Worm (Caenorhabditis elegans) whole organism, L1 larva: ENCODE measurements around the gene F35F10.6.

Experiments used
- C04F5.9 ChIP-seq: sonication (generic microtip); optimal IDR thresholded peaks from 2 replicates; lab custom pipeline; 2016; ENCODE audit warnings: missing genetic modification characterization, missing compliant biosample characterization
- F16B12.6 ChIP-seq: fragments of 150-350 bp; optimal IDR thresholded peaks from 2 replicates; lab custom pipeline; 2014; ENCODE audit warnings: missing biosample characterization, missing genetic modification characterization
- alr-1 ChIP-seq: fragments of 200-800 bp; sonication (Bioruptor generic); optimal IDR thresholded peaks from 2 replicates; lab custom pipeline; 2018; ENCODE audit warnings: borderline replicate concordance, mild to moderate bottlenecking, missing genetic modification characterization, missing compliant biosample characterization
- aly-2 ChIP-seq: fragments of 150-350 bp; optimal IDR thresholded peaks from 2 replicates; lab custom pipeline; 2014; ENCODE audit warnings: missing biosample characterization, missing genetic modification characterization
- ceh-63 ChIP-seq: fragments of 200-800 bp; sonication (Bioruptor generic); optimal IDR thresholded peaks from 2 replicates; lab custom pipeline; 2018; ENCODE audit warnings: mild to moderate bottlenecking, missing genetic modification characterization, missing compliant biosample characterization
- ces-1 ChIP-seq: fragments of 150-350 bp; optimal IDR thresholded peaks from 2 replicates; lab custom pipeline; 2014; ENCODE audit warnings: missing biosample characterization, missing genetic modification reagents, missing genetic modification characterization
- dpl-1 ChIP-seq, 3 experiments: fragments of 150-350 bp in 2 of 3; sonication (generic microtip) in 1 of 3; optimal IDR thresholded peaks; 2 replicates each; lab custom pipeline; 2014 to 2017; ENCODE audit warnings: missing biosample characterization in 3 of 3, missing genetic modification characterization in 3 of 3, missing genetic modification reagents in 3 of 3
- dsc-1 ChIP-seq: sonication (generic microtip); optimal IDR thresholded peaks from 2 replicates; lab custom pipeline; 2016; ENCODE audit warnings: mild to moderate bottlenecking, missing genetic modification characterization, missing compliant biosample characterization
- efl-1 ChIP-seq, 4 experiments: fragments of 150-350 bp; optimal IDR thresholded peaks in 3 of 4; peaks in 1 of 4; 1 replicate in 1 of 4; 2 replicates in 3 of 4; lab custom pipeline; 2014; ENCODE audit warnings: missing biosample characterization in 2 of 4, missing genetic modification characterization in 2 of 4, missing genetic modification reagents in 2 of 4
- elt-2 ChIP-seq: sonication (generic microtip); optimal IDR thresholded peaks from 2 replicates; lab custom pipeline; 2016; ENCODE audit warnings: missing genetic modification characterization, mild to moderate bottlenecking, inconsistent platforms, missing compliant biosample characterization, missing genetic modification reagents
- elt-3 ChIP-seq, 6 experiments: fragments of 150-350 bp in 1 of 6; sonication (generic microtip); optimal IDR thresholded peaks; 2 replicates each; lab custom pipeline; 2017 to 2018; ENCODE audit warnings: missing biosample characterization in 6 of 6, missing genetic modification characterization in 6 of 6, inconsistent platforms in 1 of 6
- ets-5 ChIP-seq: fragments of 200-800 bp; sonication (Bioruptor generic); IDR thresholded peaks from 2 replicates; pipeline ENCODE4 v1.3.6; 2022; ENCODE audit warnings: missing genetic modification characterization, missing compliant biosample characterization
- fkh-8 ChIP-seq: sonication (generic microtip); optimal IDR thresholded peaks from 2 replicates; lab custom pipeline; 2016; ENCODE audit warnings: mild to moderate bottlenecking, missing genetic modification characterization, missing compliant biosample characterization
- fos-1 ChIP-seq: fragments of 150-350 bp; optimal IDR thresholded peaks from 2 replicates; lab custom pipeline; 2014; ENCODE audit warnings: missing biosample characterization, missing genetic modification characterization
- isw-1 ChIP-seq: fragments of 200-800 bp; sonication (Bioruptor generic); IDR thresholded peaks from 2 replicates; pipeline ENCODE4 v1.3.6; 2022; ENCODE audit warnings: missing genetic modification characterization, missing compliant biosample characterization
- lin-14 ChIP-seq: fragments of 200-800 bp; sonication (Bioruptor generic); optimal IDR thresholded peaks from 2 replicates; lab custom pipeline; 2018; ENCODE audit warnings: mild to moderate bottlenecking, missing genetic modification characterization, moderate library complexity, missing compliant biosample characterization
- lin-35 ChIP-seq, 2 experiments: fragments of 150-350 bp; optimal IDR thresholded peaks; 2 replicates each; lab custom pipeline; 2014; ENCODE audit warnings: missing biosample characterization in 2 of 2, missing genetic modification characterization in 2 of 2, missing genetic modification reagents in 2 of 2
- lin-39 ChIP-seq: fragments of 150-350 bp; optimal IDR thresholded peaks from 2 replicates; lab custom pipeline; 2014; ENCODE audit warnings: missing biosample characterization, missing genetic modification reagents, missing genetic modification characterization
- mab-9 ChIP-seq: fragments of 200-800 bp; sonication (Bioruptor generic); IDR thresholded peaks from 2 replicates; pipeline ENCODE4 v1.3.6; 2022; ENCODE audit warnings: missing genetic modification reagents, missing genetic modification characterization, missing compliant biosample characterization
- mdl-1 ChIP-seq, 2 experiments: fragments of 150-350 bp; optimal IDR thresholded peaks; 2 replicates each; lab custom pipeline; 2014 to 2017; ENCODE audit warnings: missing biosample characterization in 2 of 2, missing genetic modification characterization in 2 of 2, inconsistent platforms in 1 of 2
- mep-1 ChIP-seq: fragments of 150-350 bp; optimal IDR thresholded peaks from 2 replicates; lab custom pipeline; 2014; ENCODE audit warnings: missing biosample characterization, missing genetic modification characterization
- nhr-12 ChIP-seq: sonication (generic microtip); optimal IDR thresholded peaks from 2 replicates; lab custom pipeline; 2017; ENCODE audit warnings: missing biosample characterization, missing genetic modification characterization
- nhr-19 ChIP-seq: fragments of 200-800 bp; sonication (Bioruptor generic); conservative IDR thresholded peaks from 2 replicates; pipeline ENCODE4 v1.3.6; 2022; ENCODE audit warnings: missing genetic modification characterization, missing compliant biosample characterization
- nhr-237 ChIP-seq: fragments of 150-350 bp; optimal IDR thresholded peaks from 2 replicates; lab custom pipeline; 2014; ENCODE audit warnings: missing biosample characterization, missing genetic modification characterization
- nhr-28 ChIP-seq: fragments of 150-350 bp; optimal IDR thresholded peaks from 2 replicates; lab custom pipeline; 2014; ENCODE audit warnings: missing biosample characterization, missing genetic modification characterization
- nhr-47 ChIP-seq: sonication (generic microtip); optimal IDR thresholded peaks from 2 replicates; lab custom pipeline; 2016; ENCODE audit warnings: mild to moderate bottlenecking, missing genetic modification characterization, moderate library complexity, missing compliant biosample characterization
- nhr-71 ChIP-seq: sonication (generic microtip); optimal IDR thresholded peaks from 2 replicates; lab custom pipeline; 2016; ENCODE audit warnings: mild to moderate bottlenecking, missing genetic modification characterization, moderate library complexity, missing compliant biosample characterization
- nhr-77 ChIP-seq: fragments of 150-350 bp; optimal IDR thresholded peaks from 2 replicates; lab custom pipeline; 2014; ENCODE audit warnings: missing biosample characterization, missing genetic modification characterization
- nhr-84 ChIP-seq: sonication (generic microtip); optimal IDR thresholded peaks from 2 replicates; lab custom pipeline; 2017; ENCODE audit warnings: missing biosample characterization, missing genetic modification characterization
- pag-3 ChIP-seq: sonication (generic microtip); optimal IDR thresholded peaks from 2 replicates; lab custom pipeline; 2017; ENCODE audit warnings: missing genetic modification characterization, mild to moderate bottlenecking, missing compliant biosample characterization, antibody characterized with exemption, borderline replicate concordance; ENCODE audit not compliant: insufficient read depth
- rnt-1 ChIP-seq: sonication (generic microtip); optimal IDR thresholded peaks from 2 replicates; lab custom pipeline; 2016; ENCODE audit warnings: mild to moderate bottlenecking, missing genetic modification characterization, moderate library complexity, missing compliant biosample characterization
- skn-1 ChIP-seq: fragments of 150-350 bp; optimal IDR thresholded peaks from 2 replicates; lab custom pipeline; 2014; ENCODE audit warnings: missing biosample characterization, missing genetic modification characterization
- snpc-4 ChIP-seq: fragments of 150-350 bp; optimal IDR thresholded peaks from 2 replicates; lab custom pipeline; 2014; ENCODE audit warnings: missing biosample characterization, missing genetic modification characterization
- snu-23 ChIP-seq: sonication (generic microtip); optimal IDR thresholded peaks from 2 replicates; lab custom pipeline; 2016; ENCODE audit warnings: missing genetic modification characterization, missing compliant biosample characterization
- sox-4 ChIP-seq: sonication (generic microtip); optimal IDR thresholded peaks from 2 replicates; lab custom pipeline; 2016; ENCODE audit warnings: missing genetic modification characterization, missing compliant biosample characterization
- sptf-1 ChIP-seq: fragments of 150-350 bp; optimal IDR thresholded peaks from 2 replicates; lab custom pipeline; 2014; ENCODE audit warnings: missing biosample characterization, missing genetic modification characterization
- sup-37 ChIP-seq: fragments of 200-800 bp; sonication (Bioruptor generic); optimal IDR thresholded peaks from 2 replicates; lab custom pipeline; 2018; ENCODE audit warnings: mild to moderate bottlenecking, missing genetic modification characterization, missing compliant biosample characterization
- swsn-7 ChIP-seq: sonication (generic microtip); optimal IDR thresholded peaks from 2 replicates; lab custom pipeline; 2016; ENCODE audit warnings: missing genetic modification characterization, missing compliant biosample characterization
- tbx-2 ChIP-seq: sonication (generic microtip); optimal IDR thresholded peaks from 2 replicates; lab custom pipeline; 2016; ENCODE audit warnings: missing genetic modification characterization, missing compliant biosample characterization
- tlp-1 ChIP-seq: fragments of 150-350 bp; optimal IDR thresholded peaks from 2 replicates; lab custom pipeline; 2014; ENCODE audit warnings: missing biosample characterization, missing genetic modification characterization
- unc-130 ChIP-seq: fragments of 150-350 bp; optimal IDR thresholded peaks from 2 replicates; lab custom pipeline; 2017; ENCODE audit warnings: missing biosample characterization, missing genetic modification characterization, inconsistent platforms
- unc-62 ChIP-seq: fragments of 150-350 bp; optimal IDR thresholded peaks from 2 replicates; lab custom pipeline; 2014; ENCODE audit warnings: missing biosample characterization, missing genetic modification reagents, missing genetic modification characterization
- unc-98 ChIP-seq: fragments of 200-800 bp; sonication (Bioruptor generic); IDR thresholded peaks from 2 replicates; pipeline ENCODE4 v1.3.6; 2022; ENCODE audit warnings: missing genetic modification characterization, missing compliant biosample characterization
- xbp-1 ChIP-seq: sonication (generic microtip); optimal IDR thresholded peaks from 2 replicates; lab custom pipeline; 2016; ENCODE audit warnings: missing genetic modification characterization, missing compliant biosample characterization
- zip-4 ChIP-seq: fragments of 200-800 bp; sonication (Bioruptor generic); optimal IDR thresholded peaks from 2 replicates; lab custom pipeline; 2018; ENCODE audit warnings: mild to moderate bottlenecking, missing genetic modification characterization, moderate library complexity, missing compliant biosample characterization

The F35F10.6 gene

DNA sequence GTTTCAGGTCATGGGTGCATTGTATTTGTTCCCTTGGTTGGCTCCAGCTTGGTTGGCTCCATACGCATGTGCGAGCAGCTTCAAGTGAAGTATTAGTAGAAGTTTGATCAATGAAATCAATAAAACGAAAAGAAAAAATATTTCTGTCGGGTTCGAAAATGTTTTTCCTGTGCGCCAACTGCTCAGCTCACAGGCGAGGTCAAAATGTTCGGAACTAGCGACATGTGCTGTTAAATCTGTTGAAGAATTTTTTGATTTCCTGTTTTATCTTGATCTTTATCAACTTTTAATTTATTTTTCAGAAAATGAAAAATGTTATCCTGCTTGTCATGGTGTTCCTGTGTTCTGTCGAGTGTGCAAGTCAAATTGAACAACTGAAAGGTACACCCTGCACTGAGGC is 7.6 kb downstream of the F35F10.6 start, which contains the start of gene T28A11.25:
Gene T28A11.25 (plus strand): TSS at position 301 of the 400 bp plus-strand sequence.
- no peak for TF ChIP-seq lin-14 (GFP tag; lab: Kevin White, UChicago)
- peak; percentile 16 for TF ChIP-seq rnt-1

ce11 chrV:3280009-3280408 is 9.2 kb downstream of the F35F10.6 start, which contains the start of gene T28A11.2:
Gene T28A11.2, plus strand, starts transcription at chrV:3280379.
- TF ChIP-seq pag-3 (tag; lab: Kevin White, UChicago) = no peak
- TF ChIP-seq ets-5 = no peak
- peak; percentile 44 for TF ChIP-seq rnt-1
- peak; percentile 42 for TF ChIP-seq lin-14 (GFP tag; lab: Kevin White, UChicago)
- TF ChIP-seq nhr-19 = peak; percentile 14; the same call in 1 of the 2 replicates
- no peak for TF ChIP-seq efl-1 (optimal IDR thresholded peaks at IDR 0.05; lab: Kevin White, UChicago)
- peak in 1 of 2 experiments; percentile 53 for TF ChIP-seq efl-1 (GFP tag; optimal IDR thresholded peaks at IDR 0.05 in 1 of 2; lab: Kevin White, UChicago)
- TF ChIP-seq nhr-71 (tag; lab: Kevin White, UChicago) = peak; percentile 56
- no peak for TF ChIP-seq C04F5.9
- TF ChIP-seq sox-4 = no peak
- TF ChIP-seq nhr-237 = no peak
- TF ChIP-seq unc-98 = no peak
- TF ChIP-seq, all 84 proteins: peak for 5

- TF ChIP-seq alr-1 (no peak), lin-14 (GFP tag; lab: Kevin White, UChicago) (peak; percentile 53), nhr-71 (tag; lab: Kevin White, UChicago) (peak; percentile 35), rnt-1 (peak; percentile 65)
- TF ChIP-seq, all 84 proteins: peak for 3
These were observed 10.0 kb downstream of the F35F10.6 start for ce11 chrV:3279138-3279537.

DNA sequence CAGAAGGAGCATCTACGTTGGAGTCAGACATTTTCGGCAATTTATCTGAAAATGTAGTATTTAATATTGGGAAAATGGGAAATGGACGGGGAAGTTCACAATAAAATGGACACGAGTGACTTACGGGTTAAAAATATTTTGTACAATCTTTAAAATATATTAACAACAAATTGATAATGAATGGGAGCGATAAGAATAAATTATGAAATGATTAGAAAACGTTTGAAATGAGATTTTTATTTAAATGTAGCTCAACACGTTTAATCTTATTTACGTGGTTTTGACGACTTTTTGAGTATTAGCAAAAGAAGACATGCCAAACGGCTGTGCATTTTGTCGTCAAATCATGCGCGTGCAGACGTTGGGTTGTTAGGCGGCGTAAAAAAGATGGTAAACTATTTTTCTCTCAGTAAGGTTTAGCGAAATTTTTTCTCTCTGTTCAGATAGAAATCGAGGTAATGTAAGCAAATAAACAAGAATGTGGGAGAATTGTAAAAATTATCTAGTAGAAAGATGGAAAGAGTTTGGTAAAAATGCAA is 11.0 kb downstream of the F35F10.6 start, which contains the start of gene fbxa-64:
Gene fbxa-64 (minus strand): TSS at position 51 of the 539 bp plus-strand sequence.
- no peak for TF ChIP-seq nhr-77
- no peak for TF ChIP-seq dsc-1 (tag; lab: Kevin White, UChicago)
- TF ChIP-seq nhr-237 = no peak
- TF ChIP-seq nhr-28 (tag; lab: Kevin White, UChicago) = no peak
- peak; percentile 83 for TF ChIP-seq F16B12.6 (tag; lab: Kevin White, UChicago)
- no peak for TF ChIP-seq elt-2 (tag; lab: Kevin White, UChicago)
- TF ChIP-seq mep-1 (tag; lab: Kevin White, UChicago) = peak; percentile 50
- TF ChIP-seq fkh-8 = no peak
- no peak for TF ChIP-seq alr-1
- no peak for TF ChIP-seq tlp-1 (tag; lab: Kevin White, UChicago)
- TF ChIP-seq skn-1 (tag; lab: Kevin White, UChicago) = no peak
- TF ChIP-seq lin-39 (tag; lab: Kevin White, UChicago) = no peak
- TF ChIP-seq nhr-47 (tag; lab: Kevin White, UChicago) = peak; percentile 21
- TF ChIP-seq C04F5.9 = no peak
- TF ChIP-seq sup-37 (GFP tag; lab: Kevin White, UChicago) = no peak
- no peak for TF ChIP-seq ces-1 (GFP tag; lab: Kevin White, UChicago)
- no peak for TF ChIP-seq unc-130
- TF ChIP-seq efl-1 (optimal IDR thresholded peaks at IDR 0.05; lab: Kevin White, UChicago) = peak; percentile 24 to 38
- TF ChIP-seq efl-1 (GFP tag; optimal IDR thresholded peaks at IDR 0.05 in 1 of 2; lab: Kevin White, UChicago) = peak; percentile 39 to 94
- peak; percentile 44 for TF ChIP-seq snu-23 (GFP tag; lab: Kevin White, UChicago)
- no peak for TF ChIP-seq snpc-4 (tag; lab: Kevin White, UChicago)
- TF ChIP-seq mdl-1 (tag; optimal IDR thresholded peaks at IDR 0.05; lab: Kevin White, UChicago) = no peak
- peak in 2 of 3 experiments; percentile 26 to 53 for TF ChIP-seq dpl-1 (GFP tag; optimal IDR thresholded peaks at IDR 0.05; lab: Kevin White, UChicago)
- TF ChIP-seq zip-4 (GFP tag; lab: Kevin White, UChicago) = no peak
- no peak for TF ChIP-seq unc-62 (GFP tag; lab: Kevin White, UChicago)
- peak; percentile 7 for TF ChIP-seq swsn-7 (tag; lab: Kevin White, UChicago)
- TF ChIP-seq tbx-2 (tag; lab: Kevin White, UChicago) = no peak
- TF ChIP-seq lin-35 (GFP tag; optimal IDR thresholded peaks at IDR 0.05; lab: Kevin White, UChicago) = peak; percentile 27 to 46
- no peak for TF ChIP-seq nhr-84 (tag; lab: Kevin White, UChicago)
- no peak for TF ChIP-seq ceh-63
- TF ChIP-seq mab-9 (GFP tag; lab: Robert Waterston, UW) = no peak
- no peak for TF ChIP-seq pag-3 (tag; lab: Kevin White, UChicago)
- TF ChIP-seq isw-1 = no peak
- TF ChIP-seq fos-1 (tag; lab: Kevin White, UChicago) = no peak
- no peak for TF ChIP-seq xbp-1 (tag; lab: Kevin White, UChicago)
- TF ChIP-seq sptf-1 = no peak
- no peak for TF ChIP-seq nhr-12 (tag; lab: Kevin White, UChicago)
- TF ChIP-seq aly-2 (tag; lab: Kevin White, UChicago) = no peak
- no peak for TF ChIP-seq elt-3 (tag; optimal IDR thresholded peaks at IDR 0.05; lab: Kevin White, UChicago)
